Fruit fly (Drosophila melanogaster) whole organism: ENCODE measurements around the gene Cht2.

Experiments used
- CG8478 ChIP-seq: fragments of >200 bp; optimal IDR thresholded peaks from 2 replicates; lab custom pipeline; 2018; ENCODE audit warnings: inconsistent platforms
- Dll ChIP-seq: fragments of >200 bp; optimal IDR thresholded peaks from 2 replicates; lab custom pipeline; 2017
- EcR ChIP-seq, 2 experiments: fragments of >200 bp; optimal IDR thresholded peaks; 2 replicates each; lab custom pipeline; 2017; ENCODE audit warnings: missing biosample characterization in 2 of 2, missing genetic modification characterization in 2 of 2, missing genetic modification reagents in 2 of 2
- pan ChIP-seq: fragments of >200 bp; optimal IDR thresholded peaks from 2 replicates; lab custom pipeline; 2017
- psq ChIP-seq: fragments of >200 bp; optimal IDR thresholded peaks from 2 replicates; lab custom pipeline; 2017
- usp ChIP-seq: fragments of >200 bp; optimal IDR thresholded peaks from 2 replicates; lab custom pipeline; 2017; ENCODE audit warnings: missing biosample characterization, missing genetic modification characterization, mixed read lengths

Gene Cht2

DNA sequence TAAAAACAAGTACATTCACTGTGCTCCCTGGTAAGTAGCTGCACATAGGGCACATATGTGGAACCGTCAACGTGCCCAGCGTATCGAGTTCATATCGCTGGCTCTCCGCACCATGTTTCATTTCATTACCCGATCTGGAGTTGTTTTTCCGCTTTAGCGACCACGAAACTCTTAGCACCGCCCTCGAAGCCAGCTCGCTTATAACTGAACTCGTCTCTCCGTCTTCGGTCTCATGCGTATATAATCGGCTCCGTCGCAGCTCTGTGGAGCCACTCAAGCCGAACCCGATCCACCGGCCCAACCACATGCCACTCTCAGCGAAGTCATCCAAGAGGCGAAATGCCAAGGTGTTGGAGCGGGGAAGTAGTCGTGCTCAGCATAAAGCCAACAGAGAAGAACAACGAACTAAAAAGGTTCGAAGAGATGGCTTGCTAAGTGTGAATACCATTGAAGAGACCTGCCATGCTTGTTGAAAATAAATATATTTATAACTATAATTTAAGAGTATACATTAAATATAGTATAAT lies at the start of gene Cht2:
TSS of gene Cht2 (minus strand) at position 477 of the 527 bp plus-strand sequence.
- TF ChIP-seq pan (lab: Kevin White, UChicago) (no peak), usp (GFP tag; lab: Kevin White, UChicago) (no peak), psq (lab: Kevin White, UChicago) (no peak), EcR (GFP tag; optimal IDR thresholded peaks at IDR 0.05; lab: Kevin White, UChicago) (no peak), CG8478 (lab: Kevin White, UChicago) (no peak), Dll (lab: Kevin White, UChicago) (peak; percentile 63)

dm6 chr3L:1802802-1803201 lies 47.1 kb upstream of the Cht2 start, which contains the start of the genes JTBR and CG42676:
TSS of gene JTBR (minus strand) at chr3L:1802856.
TSS of gene CG42676 (plus strand) at chr3L:1803107.
- TF ChIP-seq psq (lab: Kevin White, UChicago) (peak; percentile 57), CG8478 (lab: Kevin White, UChicago) (no peak), usp (GFP tag; lab: Kevin White, UChicago) (no peak)

dm6 chr3L:1798649-1799048 lies 42.9 kb upstream of the Cht2 start, which contains the start of gene Patj:
TSS of gene Patj (plus strand) at chr3L:1798803.
- TF ChIP-seq Dll (lab: Kevin White, UChicago): peak; percentile 54
- TF ChIP-seq psq (lab: Kevin White, UChicago): no peak

- no peak for TF ChIP-seq pan (lab: Kevin White, UChicago)
- TF ChIP-seq psq (lab: Kevin White, UChicago): no peak
- TF ChIP-seq usp (GFP tag; lab: Kevin White, UChicago): no peak
- no peak for TF ChIP-seq EcR (GFP tag; optimal IDR thresholded peaks at IDR 0.05; lab: Kevin White, UChicago)
- no peak for TF ChIP-seq Dll (lab: Kevin White, UChicago)
- no peak for TF ChIP-seq CG8478 (lab: Kevin White, UChicago)
These were observed 41.3 kb upstream of the Cht2 start, which contains the start of gene CG12020 for dm6 chr3L:1797005-1797404. TSS of gene CG12020 (plus strand) at chr3L:1797305.

- no peak for TF ChIP-seq pan (lab: Kevin White, UChicago)
- TF ChIP-seq psq (lab: Kevin White, UChicago): no peak
- TF ChIP-seq CG8478 (lab: Kevin White, UChicago): no peak
- TF ChIP-seq EcR (GFP tag; optimal IDR thresholded peaks at IDR 0.05; lab: Kevin White, UChicago): no peak
- no peak for TF ChIP-seq Dll (lab: Kevin White, UChicago)
- no peak for TF ChIP-seq usp (GFP tag; lab: Kevin White, UChicago)
These were observed 39.4 kb upstream of the Cht2 start, which contains the start of the genes alpha-Spec, dlt and Cdc37 for dm6 chr3L:1794943-1795696. TSS of gene alpha-Spec (minus strand) at chr3L:1795328. TSS of gene dlt (minus strand) at chr3L:1795328. TSS of gene Cdc37 (plus strand) at chr3L:1795392.

- TF ChIP-seq usp (GFP tag; lab: Kevin White, UChicago): no peak
- TF ChIP-seq EcR (GFP tag; optimal IDR thresholded peaks at IDR 0.05; lab: Kevin White, UChicago): no peak
- no peak for TF ChIP-seq pan (lab: Kevin White, UChicago)
- TF ChIP-seq Dll (lab: Kevin White, UChicago): peak; percentile 85
- TF ChIP-seq CG8478 (lab: Kevin White, UChicago): no peak
- no peak for TF ChIP-seq psq (lab: Kevin White, UChicago)
These were observed 38.6 kb upstream of the Cht2 start for dm6 chr3L:1794164-1794942.

DNA sequence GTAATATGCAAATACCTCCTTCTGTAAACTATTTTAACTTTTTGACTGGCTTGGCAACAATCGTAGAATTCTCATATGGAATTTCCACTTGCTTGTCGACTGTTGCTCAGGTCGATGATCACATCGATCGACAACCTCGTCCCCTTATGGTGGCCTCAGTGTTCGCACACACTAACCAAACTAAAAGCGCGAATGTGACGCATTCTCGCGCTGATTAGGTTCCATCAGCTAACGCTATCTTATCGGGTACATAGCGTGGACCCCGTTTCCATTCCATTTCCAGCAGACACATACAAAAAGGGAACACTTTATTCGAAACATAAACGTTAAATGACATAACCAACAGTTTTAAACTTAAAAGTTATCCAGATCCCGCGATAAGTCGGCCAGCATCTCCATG lies 33.6 kb upstream of the Cht2 start:
- TF ChIP-seq Dll (lab: Kevin White, UChicago): no peak
- TF ChIP-seq psq (lab: Kevin White, UChicago): no peak

DNA sequence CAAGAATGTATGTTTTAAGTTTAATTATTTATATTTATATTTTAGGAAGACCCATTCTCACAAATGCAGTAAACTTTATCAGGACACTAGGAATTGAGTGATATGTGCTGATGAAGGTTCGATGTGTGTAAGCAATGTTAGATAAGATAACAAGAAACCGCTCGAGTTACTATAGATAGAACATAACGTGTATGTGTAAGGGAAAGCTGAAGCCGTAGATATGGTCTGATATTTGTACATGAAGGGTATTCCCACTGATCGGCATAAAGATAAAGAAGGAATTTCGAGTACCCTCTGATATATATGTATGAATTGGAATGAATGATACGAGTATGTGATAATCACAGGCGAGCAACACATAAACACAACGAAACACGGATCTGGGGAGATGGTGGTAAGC lies 28.4 kb upstream of the Cht2 start:
- TF ChIP-seq usp (GFP tag; lab: Kevin White, UChicago) (no peak), pan (lab: Kevin White, UChicago) (no peak), Dll (lab: Kevin White, UChicago) (no peak)

DNA sequence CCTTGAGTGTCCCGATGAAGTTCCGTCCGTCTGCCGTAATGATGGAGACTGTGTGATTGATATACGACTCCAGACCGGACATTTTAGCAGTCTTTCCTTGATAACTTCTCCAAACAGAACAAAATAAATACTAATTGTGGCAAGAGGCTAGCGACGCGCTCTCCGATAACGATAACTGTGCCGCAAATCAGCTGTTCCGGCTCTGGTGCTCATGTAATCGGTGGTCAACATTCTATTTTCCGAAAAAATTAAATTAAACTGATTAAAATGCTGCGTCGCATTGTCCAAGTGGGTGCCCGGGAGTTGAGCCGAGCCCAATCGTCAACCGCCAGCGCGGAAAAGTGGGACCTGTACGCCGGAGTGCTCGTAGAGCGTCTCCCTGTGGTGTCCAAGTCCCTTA lies 21.5 kb upstream of the Cht2 start, which contains the start of the genes CG2021 and mRpL46:
TSS of gene CG2021 (minus strand) at position 163 of the 400 bp plus-strand sequence.
TSS of gene mRpL46 (plus strand) at position 191 of the 400 bp plus-strand sequence.
- TF ChIP-seq CG8478 (lab: Kevin White, UChicago) (no peak), Dll (lab: Kevin White, UChicago) (no peak), psq (lab: Kevin White, UChicago) (no peak), pan (lab: Kevin White, UChicago) (no peak), usp (GFP tag; lab: Kevin White, UChicago) (no peak), EcR (GFP tag; optimal IDR thresholded peaks at IDR 0.05; lab: Kevin White, UChicago) (no peak)

DNA sequence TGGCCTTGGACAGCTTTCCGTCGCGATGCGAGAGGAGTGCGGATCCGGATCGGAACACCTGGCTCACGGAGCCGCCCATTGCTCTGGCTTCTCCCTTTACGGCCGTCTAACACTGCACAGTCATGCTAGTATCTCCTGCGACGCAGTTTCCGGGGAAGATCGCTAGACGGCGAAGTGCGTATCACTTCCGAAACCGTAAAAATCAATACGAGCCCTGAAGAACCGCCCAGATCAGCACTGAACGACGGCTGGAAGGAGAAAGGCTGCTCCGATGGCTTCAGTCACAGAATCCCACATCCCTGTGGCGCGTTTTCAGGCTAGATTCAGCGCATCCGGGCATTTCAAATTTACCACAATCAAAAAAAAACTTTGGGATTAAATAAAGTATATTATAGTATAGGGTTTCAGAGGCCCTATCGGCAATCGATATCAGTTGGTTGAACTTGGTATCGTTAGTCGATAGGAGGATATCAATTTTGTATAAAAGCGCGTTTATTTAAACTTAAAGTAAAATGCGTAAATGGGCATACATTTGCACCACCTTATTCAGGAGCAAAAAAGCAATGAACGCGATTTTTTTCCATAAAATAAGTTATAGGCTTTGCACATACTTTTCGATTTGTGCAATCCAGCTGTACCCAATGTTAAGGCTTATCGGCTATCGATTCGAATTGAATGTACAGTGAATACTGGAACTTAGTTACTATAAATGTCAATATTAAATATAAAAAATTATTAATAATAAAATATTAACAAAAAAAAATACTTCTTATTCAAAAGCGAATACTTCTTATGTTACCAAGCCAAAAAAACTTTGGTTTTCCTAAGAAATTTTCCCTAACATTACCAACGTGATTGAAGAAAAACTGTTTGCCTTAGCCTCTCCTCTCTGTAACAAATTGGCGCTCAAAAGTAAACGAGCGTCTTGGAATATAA lies 19.2 kb upstream of the Cht2 start, which contains the start of the genes CG13933 and PolD2:
TSS of gene CG13933 (minus strand) at position 435 of the 936 bp plus-strand sequence.
TSS of gene PolD2 (plus strand) at position 921 of the 936 bp plus-strand sequence.
- no peak for TF ChIP-seq psq (lab: Kevin White, UChicago)
- no peak for TF ChIP-seq Dll (lab: Kevin White, UChicago)
- no peak for TF ChIP-seq pan (lab: Kevin White, UChicago)
- no peak for TF ChIP-seq usp (GFP tag; lab: Kevin White, UChicago)
- TF ChIP-seq EcR (GFP tag; optimal IDR thresholded peaks at IDR 0.05; lab: Kevin White, UChicago): no peak
- TF ChIP-seq CG8478 (lab: Kevin White, UChicago): no peak
